Fruit fly (Drosophila melanogaster) whole organism, prepupa: ENCODE data around the gene Arf1.

Source experiments
- Blimp-1 ChIP-seq: fragments of 200-800 bp; sonication (Bioruptor generic); optimal IDR thresholded peaks from 3 replicates; lab custom pipeline; 2017; ENCODE audit warnings: missing biosample characterization, missing genetic modification characterization, mild to moderate bottlenecking, moderate library complexity, missing genetic modification reagents
- CG10631 ChIP-seq: fragments of 200-800 bp; sonication (Bioruptor generic); optimal IDR thresholded peaks from 2 replicates; lab custom pipeline; 2016; ENCODE audit warnings: missing biosample characterization, missing genetic modification characterization
- CG10669 ChIP-seq: fragments of 200-800 bp; sonication (Bioruptor generic); optimal IDR thresholded peaks from 3 replicates; lab custom pipeline; 2018; ENCODE audit warnings: missing biosample characterization, mild to moderate bottlenecking, missing genetic modification characterization, moderate library complexity
- CG11294 ChIP-seq: fragments of 200-800 bp; sonication (Bioruptor generic); IDR thresholded peaks from 2 replicates; pipeline ENCODE4 v1.3.6; 2022; ENCODE audit warnings: missing biosample characterization, missing genetic modification characterization
- CG11762 ChIP-seq: fragments of 200-800 bp; sonication (Bioruptor generic); optimal IDR thresholded peaks from 3 replicates; lab custom pipeline; 2016; ENCODE audit warnings: missing biosample characterization, missing genetic modification characterization; ENCODE audit not compliant: insufficient read depth
- CG11902 ChIP-seq: fragments of 200-800 bp; sonication (Bioruptor generic); optimal IDR thresholded peaks from 3 replicates; lab custom pipeline; 2016; ENCODE audit warnings: missing biosample characterization, missing genetic modification characterization
- CG1621 ChIP-seq: fragments of 200-800 bp; sonication (Bioruptor generic); optimal IDR thresholded peaks from 3 replicates; lab custom pipeline; 2018; ENCODE audit warnings: missing biosample characterization, mild to moderate bottlenecking, missing genetic modification characterization
- CG16779 ChIP-seq: fragments of 200-800 bp; sonication (Bioruptor generic); optimal IDR thresholded peaks from 3 replicates; lab custom pipeline; 2017; ENCODE audit warnings: missing biosample characterization, mild to moderate bottlenecking, missing genetic modification characterization
- CG32006 ChIP-seq: fragments of 200-800 bp; sonication (Bioruptor generic); optimal IDR thresholded peaks from 3 replicates; lab custom pipeline; 2017; ENCODE audit warnings: missing biosample characterization, mild to moderate bottlenecking, missing genetic modification characterization
- CG3919 ChIP-seq: fragments of 200-800 bp; sonication (Bioruptor generic); optimal IDR thresholded peaks from 3 replicates; lab custom pipeline; 2016; ENCODE audit warnings: missing biosample characterization, missing genetic modification characterization
- CG6163 ChIP-seq: fragments of 200-800 bp; sonication (Bioruptor generic); IDR thresholded peaks from 3 replicates; pipeline ENCODE4 v1.3.6; 2022; ENCODE audit warnings: missing biosample characterization, missing genetic modification characterization
- CG6276 ChIP-seq: fragments of 200-800 bp; sonication (Bioruptor generic); optimal IDR thresholded peaks from 2 replicates; lab custom pipeline; 2017; ENCODE audit warnings: missing biosample characterization, mild to moderate bottlenecking, missing genetic modification characterization
- CG6792 ChIP-seq: fragments of 200-800 bp; sonication (Bioruptor generic); optimal IDR thresholded peaks from 3 replicates; lab custom pipeline; 2016; ENCODE audit warnings: missing biosample characterization, missing genetic modification characterization
- CG6808 ChIP-seq: fragments of 200-800 bp; sonication (Bioruptor generic); optimal IDR thresholded peaks from 3 replicates; lab custom pipeline; 2017; ENCODE audit warnings: missing biosample characterization, missing genetic modification characterization, mild to moderate bottlenecking, moderate library complexity, missing genetic modification reagents
- CG6854 ChIP-seq: fragments of 200-800 bp; sonication (Bioruptor generic); optimal IDR thresholded peaks from 2 replicates; lab custom pipeline; 2017; ENCODE audit warnings: missing biosample characterization, mild to moderate bottlenecking, missing genetic modification characterization
- CG8119 ChIP-seq: fragments of 200-800 bp; sonication (Bioruptor generic); IDR thresholded peaks from 3 replicates; pipeline ENCODE4 v1.3.6; 2022; ENCODE audit warnings: missing biosample characterization, missing genetic modification characterization
- CG8632 ChIP-seq: fragments of 200-800 bp; sonication (Bioruptor generic); optimal IDR thresholded peaks from 3 replicates; lab custom pipeline; 2016; ENCODE audit warnings: missing biosample characterization, missing genetic modification characterization
- CG9139 ChIP-seq: fragments of 200-800 bp; sonication (Bioruptor generic); optimal IDR thresholded peaks from 3 replicates; lab custom pipeline; 2017; ENCODE audit warnings: missing biosample characterization, mild to moderate bottlenecking, missing genetic modification characterization
- Eip75B ChIP-seq: fragments of 200-800 bp; sonication (Bioruptor generic); optimal IDR thresholded peaks from 3 replicates; lab custom pipeline; 2016; ENCODE audit warnings: missing biosample characterization, missing genetic modification characterization
- Eip78C ChIP-seq: fragments of 200-800 bp; sonication (Bioruptor generic); peaks from one replicate; lab custom pipeline; 2016; ENCODE audit warnings: missing biosample characterization, missing genetic modification characterization
- Ets21C ChIP-seq: fragments of 200-800 bp; sonication (Bioruptor generic); optimal IDR thresholded peaks from 3 replicates; lab custom pipeline; 2016; ENCODE audit warnings: missing biosample characterization, missing genetic modification characterization
- Gug ChIP-seq: fragments of 200-800 bp; sonication (Bioruptor generic); IDR thresholded peaks from 2 replicates; pipeline ENCODE4 v1.3.6; 2022; ENCODE audit warnings: missing biosample characterization, missing genetic modification characterization
- Hr38 ChIP-seq: sonication (Bioruptor generic); optimal IDR thresholded peaks from 2 replicates; lab custom pipeline; 2016; ENCODE audit warnings: missing biosample characterization, missing genetic modification characterization
- Hr4 ChIP-seq: fragments of 200-800 bp; sonication (Bioruptor generic); optimal IDR thresholded peaks from 3 replicates; lab custom pipeline; 2016; ENCODE audit warnings: missing biosample characterization, missing genetic modification characterization
- Lpt ChIP-seq: fragments of 200-800 bp; sonication (Bioruptor generic); optimal IDR thresholded peaks from 3 replicates; lab custom pipeline; 2016; ENCODE audit warnings: missing biosample characterization, missing genetic modification characterization
- Met ChIP-seq: fragments of 200-800 bp; sonication (Bioruptor generic); optimal IDR thresholded peaks from 3 replicates; lab custom pipeline; 2016; ENCODE audit warnings: missing biosample characterization, missing genetic modification characterization
- OdsH ChIP-seq: fragments of 200-800 bp; sonication (Bioruptor generic); optimal IDR thresholded peaks from 3 replicates; lab custom pipeline; 2016; ENCODE audit warnings: missing biosample characterization, missing genetic modification characterization
- Smox ChIP-seq: fragments of 200-800 bp; sonication (Bioruptor generic); optimal IDR thresholded peaks from 3 replicates; lab custom pipeline; 2016; ENCODE audit warnings: missing biosample characterization, missing genetic modification characterization
- Sox102F ChIP-seq: fragments of 200-800 bp; sonication (Bioruptor generic); optimal IDR thresholded peaks from 2 replicates; lab custom pipeline; 2016; ENCODE audit warnings: missing biosample characterization, mild to moderate bottlenecking, missing genetic modification characterization
- acj6 ChIP-seq: fragments of 200-800 bp; sonication (Bioruptor generic); optimal IDR thresholded peaks from 3 replicates; lab custom pipeline; 2016; ENCODE audit warnings: missing biosample characterization, missing genetic modification characterization
- cyc ChIP-seq: fragments of 200-800 bp; sonication (Bioruptor generic); optimal IDR thresholded peaks from 3 replicates; lab custom pipeline; 2016; ENCODE audit warnings: missing biosample characterization, missing genetic modification characterization
- dac ChIP-seq: fragments of 200-800 bp; sonication (Bioruptor generic); optimal IDR thresholded peaks from 2 replicates; lab custom pipeline; 2017; ENCODE audit warnings: missing biosample characterization, mild to moderate bottlenecking, missing genetic modification characterization
- dsx ChIP-seq: fragments of 200-800 bp; optimal IDR thresholded peaks from 3 replicates; lab custom pipeline; 2019; ENCODE audit warnings: missing biosample characterization, mild to moderate bottlenecking, missing genetic modification characterization, moderate library complexity; ENCODE audit not compliant: poor library complexity, severe bottlenecking
- eg ChIP-seq: fragments of 200-800 bp; sonication (Bioruptor generic); IDR thresholded peaks from 3 replicates; pipeline ENCODE4 v1.3.6; 2022; ENCODE audit warnings: missing biosample characterization, missing genetic modification characterization
- fd59A ChIP-seq: fragments of 200-800 bp; sonication (Bioruptor generic); optimal IDR thresholded peaks from 2 replicates; lab custom pipeline; 2017; ENCODE audit warnings: missing biosample characterization, mild to moderate bottlenecking, missing genetic modification characterization, missing genetic modification reagents
- fd85E ChIP-seq: fragments of 200-800 bp; sonication (Bioruptor generic); optimal IDR thresholded peaks from 3 replicates; lab custom pipeline; 2016; ENCODE audit warnings: missing biosample characterization, missing genetic modification characterization
- fkh ChIP-seq: fragments of 200-800 bp; sonication (Bioruptor generic); optimal IDR thresholded peaks from 3 replicates; lab custom pipeline; 2017; ENCODE audit warnings: missing biosample characterization, mild to moderate bottlenecking, missing genetic modification characterization, moderate library complexity
- net ChIP-seq: fragments of 200-800 bp; sonication (Bioruptor generic); optimal IDR thresholded peaks from 3 replicates; lab custom pipeline; 2016; ENCODE audit warnings: missing biosample characterization, missing genetic modification characterization
- pdm3 ChIP-seq: fragments of 200-800 bp; sonication (Bioruptor generic); optimal IDR thresholded peaks from 3 replicates; lab custom pipeline; 2016; ENCODE audit warnings: missing biosample characterization, missing genetic modification characterization
- salr ChIP-seq, 2 experiments: fragments of 200-800 bp; sonication (Bioruptor generic); optimal IDR thresholded peaks; 3 replicates each; lab custom pipeline; 2016 to 2018; ENCODE audit warnings: missing biosample characterization in 2 of 2, missing genetic modification characterization in 2 of 2, mild to moderate bottlenecking in 1 of 2
- spab ChIP-seq: fragments of 200-800 bp; sonication (Bioruptor generic); optimal IDR thresholded peaks from 2 replicates; lab custom pipeline; 2017; ENCODE audit warnings: missing biosample characterization, mild to moderate bottlenecking, missing genetic modification characterization, missing genetic modification reagents
- topi ChIP-seq: fragments of 200-800 bp; sonication (Bioruptor generic); optimal IDR thresholded peaks from 3 replicates; lab custom pipeline; 2016; ENCODE audit warnings: missing biosample characterization, missing genetic modification characterization
- vri ChIP-seq: fragments of 200-800 bp; sonication (Bioruptor generic); optimal IDR thresholded peaks from 3 replicates; lab custom pipeline; 2016; ENCODE audit warnings: missing biosample characterization, mild to moderate bottlenecking, missing genetic modification characterization

Arf1 gene

dm6 chr3L:22851172-22852128, 20.6 kb downstream of the Arf1 start (continued):
- TF ChIP-seq CG6808 (peak; percentile 96), CG11902 (no peak), OdsH (GFP tag; lab: Kevin White, UChicago) (peak; percentile 10), eg (GFP tag; lab: Robert Waterston, UW) (0 out of 3 replicates have a peak, but pooled peaks have one; percentile 43), fd85E (peak; percentile 41), pdm3 (peak; percentile 58), dsx (peak; percentile 99), fd59A (peak; percentile 61), CG10631 (GFP tag; lab: Kevin White, UChicago) (peak; percentile 37), acj6 (GFP tag; lab: Kevin White, UChicago) (peak; percentile 6), CG11294 (GFP tag; lab: Robert Waterston, UW) (no peak), CG10669 (GFP tag; lab: Kevin White, UChicago) (peak; percentile 85), spab (GFP tag; lab: Kevin White, UChicago) (peak; percentile 92), CG8632 (GFP tag; lab: Kevin White, UChicago) (peak; percentile 58), CG16779 (tag; lab: Kevin White, UChicago) (peak; percentile 84), Blimp-1 (GFP tag; lab: Kevin White, UChicago) (peak; percentile 97), CG6854 (GFP tag; lab: Kevin White, UChicago) (peak; percentile 90), CG8119 (GFP tag; lab: Robert Waterston, UW) (peak; percentile 81), Hr4 (GFP tag; lab: Kevin White, UChicago) (no peak), Lpt (GFP tag; lab: Kevin White, UChicago) (peak; percentile 78), Gug (GFP tag; lab: Robert Waterston, UW) (0 out of 2 replicates have a peak, but pooled peaks have one; percentile 8), Smox (GFP tag; lab: Kevin White, UChicago) (no peak), CG9139 (peak; percentile 96), cyc (GFP tag; lab: Kevin White, UChicago) (no peak), CG6276 (peak; percentile 79), Sox102F (GFP tag; lab: Kevin White, UChicago) (peak; percentile 72), Ets21C (GFP tag; lab: Kevin White, UChicago) (no peak), net (GFP tag; lab: Kevin White, UChicago) (peak; percentile 70), salr (GFP tag; optimal IDR thresholded peaks at IDR 0.05; lab: Kevin White, UChicago) (peak; percentile 50 to 54), CG32006 (GFP tag; lab: Kevin White, UChicago) (peak; percentile 21), topi (GFP tag; lab: Kevin White, UChicago) (peak; percentile 26), Hr38 (GFP tag; lab: Kevin White, UChicago) (no peak), Met (GFP tag; lab: Kevin White, UChicago) (peak; percentile 34)

dm6 chr3L:22848940-22849339, 23.1 kb downstream of the Arf1 start:
- TF ChIP-seq Eip75B (no peak), Ets21C (GFP tag; lab: Kevin White, UChicago) (no peak), dsx (peak; percentile 86)

dm6 chr3L:22847679-22848118, 24.3 kb downstream of the Arf1 start:
- TF ChIP-seq dac (GFP tag; lab: Kevin White, UChicago) (no peak), spab (GFP tag; lab: Kevin White, UChicago) (no peak), CG11902 (no peak), fd85E (no peak), Lpt (GFP tag; lab: Kevin White, UChicago) (no peak), OdsH (GFP tag; lab: Kevin White, UChicago) (no peak), dsx (peak; percentile 63), CG6792 (no peak), cyc (GFP tag; lab: Kevin White, UChicago) (no peak), CG3919 (GFP tag; lab: Kevin White, UChicago) (peak; percentile 1), fkh (no peak), Eip78C (GFP tag; lab: Kevin White, UChicago) (peak; percentile 82), CG10631 (GFP tag; lab: Kevin White, UChicago) (no peak), CG6163 (GFP tag; lab: Robert Waterston, UW) (0 out of 3 replicates have a peak, but pooled peaks have one; percentile 23), CG1621 (tag; lab: Kevin White, UChicago) (no peak), Blimp-1 (GFP tag; lab: Kevin White, UChicago) (no peak), Sox102F (GFP tag; lab: Kevin White, UChicago) (no peak), eg (GFP tag; lab: Robert Waterston, UW) (peak; percentile 40; the same call in 2 of the 3 replicates), CG6808 (peak; percentile 64), CG11762 (no peak), vri (GFP tag; lab: Kevin White, UChicago) (peak; percentile 10), CG6276 (peak; percentile 32), Ets21C (GFP tag; lab: Kevin White, UChicago) (no peak), CG9139 (peak; percentile 31), Met (GFP tag; lab: Kevin White, UChicago) (peak; percentile 20)
